Worm (Caenorhabditis elegans): Measurements from ENCODE around the gene K09C6.2.

The K09C6.2 gene

ce11 chrV:910588-910987 lies 53.9 kb downstream of the K09C6.2 start:
- no peak for TF ChIP-seq F13C5.2 (tag; optimal IDR thresholded peaks at IDR 0.05)
- TF ChIP-seq tbx-11 (GFP tag; IDR thresholded peaks at IDR 0.05) = no peak
- TF ChIP-seq ceh-13 (GFP tag; optimal IDR thresholded peaks at IDR 0.05) = no peak
- TF ChIP-seq scrt-1 (GFP tag; IDR thresholded peaks at IDR 0.05) = no peak
- TF ChIP-seq flt-1 (GFP tag; IDR thresholded peaks at IDR 0.05) = no peak

ce11 chrV:911474-911873 lies 54.8 kb downstream of the K09C6.2 start, which contains the start of gene adh-5:
Gene adh-5, plus strand, starts transcription at chrV:911774.
- TF ChIP-seq tra-4 (tag; optimal IDR thresholded peaks at IDR 0.05) (no peak), ets-7 (tag; optimal IDR thresholded peaks at IDR 0.05) (no peak), hmg-4 (GFP tag; optimal IDR thresholded peaks at IDR 0.05) (no peak), aly-1 (tag; optimal IDR thresholded peaks at IDR 0.05) (no peak), ceh-13 (GFP tag; optimal IDR thresholded peaks at IDR 0.05) (no peak), tbx-37 (GFP tag; conservative IDR thresholded peaks at IDR 0.05) (no peak), ama-1 (optimal IDR thresholded peaks at IDR 0.05) (no peak), tbx-11 (GFP tag; IDR thresholded peaks at IDR 0.05) (no peak), F13C5.2 (tag; optimal IDR thresholded peaks at IDR 0.05) (no peak), scrt-1 (GFP tag; IDR thresholded peaks at IDR 0.05) (no peak), B0310.2 (tag; optimal IDR thresholded peaks at IDR 0.05) (no peak), sea-1 (GFP tag; conservative IDR thresholded peaks at IDR 0.05) (no peak), hmbx-1 (tag; optimal IDR thresholded peaks at IDR 0.05) (no peak), ceh-36 (tag; optimal IDR thresholded peaks at IDR 0.05) (no peak), hnd-1 (tag; optimal IDR thresholded peaks at IDR 0.05) (no peak), pes-1 (GFP tag; IDR thresholded peaks at IDR 0.05) (no peak), flt-1 (GFP tag; IDR thresholded peaks at IDR 0.05) (no peak)
